Worm (Caenorhabditis elegans): Measurements from ENCODE around the gene F42A9.6.

DNA sequence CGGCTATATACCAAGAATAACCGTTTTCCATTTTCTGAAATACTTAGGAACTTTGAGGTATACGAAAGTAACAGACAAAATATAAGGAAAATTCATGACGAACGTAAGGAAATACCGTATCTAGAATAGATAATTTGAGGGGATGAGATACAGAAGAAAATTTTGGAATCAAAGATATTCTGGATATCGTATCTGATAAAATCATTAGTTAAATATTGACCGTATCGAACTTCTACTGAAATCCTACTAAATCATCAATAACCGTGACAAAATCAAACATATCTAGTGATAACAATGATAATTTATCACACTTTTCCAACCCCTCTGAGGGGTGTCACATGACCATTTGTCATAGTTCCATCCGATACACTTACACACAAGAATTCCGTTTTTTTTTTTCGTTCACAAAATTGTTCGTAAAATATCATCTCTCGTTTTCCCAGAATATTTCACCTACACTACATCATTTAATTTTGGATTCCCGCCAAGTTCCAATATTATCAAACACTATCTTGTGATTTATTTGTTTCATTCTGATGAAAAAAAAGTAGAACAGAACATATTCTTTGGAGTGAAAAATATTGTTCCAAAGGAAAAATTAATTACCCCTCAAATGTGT, 8.2 kb upstream of the F42A9.6 start, which contains the start of gene Y59H11AR.4:
- TF ChIP-seq ceh-82 (tag; optimal IDR thresholded peaks at IDR 0.05) (no peak), pha-4 (tag; optimal IDR thresholded peaks at IDR 0.05) (no peak), skn-1 (tag; optimal IDR thresholded peaks at IDR 0.05) (no peak), elt-3 (tag; optimal IDR thresholded peaks at IDR 0.05) (no peak), aly-2 (tag; optimal IDR thresholded peaks at IDR 0.05) (no peak), nhr-25 (tag; optimal IDR thresholded peaks at IDR 0.05) (no peak), nfya-1 (tag; optimal IDR thresholded peaks at IDR 0.05; ENCODE audit: insufficient read depth) (no peak), tbx-2 (tag; optimal IDR thresholded peaks at IDR 0.05) (no peak), R02D3.7 (tag; optimal IDR thresholded peaks at IDR 0.05) (no peak), elt-1 (tag; optimal IDR thresholded peaks at IDR 0.05) (no peak), lin-39 (tag; optimal IDR thresholded peaks at IDR 0.05) (no peak), nhr-237 (tag; optimal IDR thresholded peaks at IDR 0.05) (no peak), fos-1 (tag; optimal IDR thresholded peaks at IDR 0.05) (no peak), ceh-9 (tag; optimal IDR thresholded peaks at IDR 0.05) (no peak)
